Worm (Caenorhabditis elegans) whole organism, L4 larva: ENCODE data around the gene aip-1.

Experiments used
- R02D3.7 ChIP-seq: fragments of 150-350 bp; sonication (generic microtip); optimal IDR thresholded peaks from 3 replicates; lab custom pipeline; 2014; ENCODE audit warnings: missing biosample characterization, missing genetic modification characterization
- ama-1 ChIP-seq: fragments of 150-350 bp; optimal IDR thresholded peaks from 2 replicates; lab custom pipeline; 2014; ENCODE audit warnings: inconsistent platforms, mixed read lengths
- ceh-82 ChIP-seq: sonication (generic microtip); optimal IDR thresholded peaks from 2 replicates; lab custom pipeline; 2017; ENCODE audit warnings: missing biosample characterization, missing genetic modification characterization
- ces-1 ChIP-seq: fragments of 150-350 bp; sonication (generic microtip); optimal IDR thresholded peaks from 4 replicates; lab custom pipeline; 2014; ENCODE audit warnings: missing biosample characterization, missing genetic modification reagents, missing genetic modification characterization
- egl-43 ChIP-seq: fragments of 200-800 bp; sonication (Bioruptor generic); IDR thresholded peaks from 2 replicates; pipeline ENCODE4 v1.3.6; 2022; ENCODE audit warnings: missing genetic modification reagents, missing genetic modification characterization, missing compliant biosample characterization
- fkh-10 ChIP-seq: fragments of 150-350 bp; optimal IDR thresholded peaks from 2 replicates; lab custom pipeline; 2014; ENCODE audit warnings: missing biosample characterization, missing genetic modification reagents, missing genetic modification characterization
- lin-15B ChIP-seq: fragments of 150-350 bp; sonication (generic microtip); optimal IDR thresholded peaks from 3 replicates; lab custom pipeline; 2014; ENCODE audit warnings: missing biosample characterization, missing genetic modification characterization
- nhr-77 ChIP-seq: fragments of 150-350 bp; optimal IDR thresholded peaks from 2 replicates; lab custom pipeline; 2014; ENCODE audit warnings: missing biosample characterization, missing genetic modification characterization
- snpc-4 ChIP-seq: fragments of 150-350 bp; optimal IDR thresholded peaks from 2 replicates; lab custom pipeline; 2014; ENCODE audit warnings: missing biosample characterization, missing genetic modification characterization
- unc-39 ChIP-seq: sonication (generic microtip); optimal IDR thresholded peaks from 2 replicates; lab custom pipeline; 2017; ENCODE audit warnings: missing biosample characterization, missing genetic modification characterization

DNA sequence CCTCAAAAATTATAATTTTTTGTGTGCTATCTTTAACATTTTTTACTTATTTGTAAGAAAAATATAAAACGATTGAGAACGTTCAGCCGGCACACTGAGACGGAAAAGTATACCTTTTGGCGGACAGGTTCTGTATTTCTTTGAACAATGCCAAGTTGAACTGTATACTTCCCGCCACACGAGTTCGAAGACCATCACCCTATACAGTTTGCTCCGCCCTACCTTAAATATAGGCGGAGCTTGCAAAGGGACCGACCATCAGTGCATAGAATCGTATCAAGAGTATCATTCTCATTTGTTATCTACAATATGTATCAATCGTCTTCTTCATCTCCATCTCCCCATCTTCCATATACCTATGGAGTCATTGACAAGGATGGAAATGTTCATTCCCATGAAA, 27.3 kb upstream of the aip-1 start, which contains the start of gene end-1:
- no peak for TF ChIP-seq fkh-10 (GFP tag; lab: Kevin White, UChicago)
- TF ChIP-seq snpc-4 (tag; lab: Kevin White, UChicago) = no peak
- TF ChIP-seq unc-39 (tag; lab: Kevin White, UChicago) = no peak
- TF ChIP-seq nhr-77 (tag; lab: Kevin White, UChicago) = no peak
- no peak for TF ChIP-seq ceh-82 (tag; lab: Kevin White, UChicago)
- no peak for TF ChIP-seq egl-43
- TF ChIP-seq ces-1 (GFP tag; lab: Kevin White, UChicago) = no peak
- TF ChIP-seq R02D3.7 (tag; lab: Kevin White, UChicago) = no peak
- TF ChIP-seq lin-15B (tag; lab: Kevin White, UChicago) = no peak
- TF ChIP-seq ama-1 (lab: Kevin White, UChicago) = no peak
